Fruit fly (Drosophila melanogaster) whole organism, embryonic: ENCODE results near the gene CG13117.

Experiments used
- Aef1 ChIP-seq: fragments of 200-800 bp; sonication (Bioruptor generic); IDR thresholded peaks from 3 replicates; pipeline ENCODE4 v1.3.6; 2022; ENCODE audit warnings: missing biosample characterization, missing genetic modification characterization
- Atf3 ChIP-seq: fragments of 200-800 bp; sonication (Bioruptor generic); optimal IDR thresholded peaks from 3 replicates; lab custom pipeline; 2016; ENCODE audit warnings: missing biosample characterization, missing genetic modification characterization
- Bteb2 ChIP-seq: fragments of 200-800 bp; sonication (Bioruptor generic); optimal IDR thresholded peaks from 2 replicates; lab custom pipeline; 2016; ENCODE audit warnings: missing biosample characterization, missing genetic modification characterization
- CG10366 ChIP-seq: fragments of 200-800 bp; sonication (Bioruptor generic); IDR thresholded peaks from 2 replicates; pipeline ENCODE4 v1.3.6; 2022; ENCODE audit warnings: missing biosample characterization, missing genetic modification characterization
- CG11456 ChIP-seq: fragments of 200-800 bp; sonication (Bioruptor generic); IDR thresholded peaks from 3 replicates; pipeline ENCODE4 v1.3.6; 2022; ENCODE audit warnings: missing biosample characterization, missing genetic modification characterization
- CG11696 ChIP-seq: fragments of 200-800 bp; sonication (Bioruptor generic); IDR thresholded peaks from 2 replicates; pipeline ENCODE4 v1.3.6; 2022; ENCODE audit warnings: missing biosample characterization, missing genetic modification characterization
- CG12744 ChIP-seq: fragments of 200-800 bp; sonication (Bioruptor generic); optimal IDR thresholded peaks from 2 replicates; lab custom pipeline; 2016; ENCODE audit warnings: missing biosample characterization, missing genetic modification characterization
- CG12942 ChIP-seq: fragments of 200-800 bp; sonication (Bioruptor generic); optimal IDR thresholded peaks from 3 replicates; lab custom pipeline; 2016; ENCODE audit warnings: missing biosample characterization, missing genetic modification characterization
- CG14050 ChIP-seq: fragments of 200-800 bp; sonication (Bioruptor generic); IDR thresholded peaks from 3 replicates; pipeline ENCODE4 v1.3.6; 2022; ENCODE audit warnings: missing biosample characterization, missing genetic modification characterization
- CG15514 ChIP-seq: fragments of 200-800 bp; sonication (Bioruptor generic); optimal IDR thresholded peaks from 3 replicates; lab custom pipeline; 2017; ENCODE audit warnings: missing biosample characterization, missing genetic modification characterization, mild to moderate bottlenecking, moderate library complexity, missing genetic modification reagents
- CG1603 ChIP-seq: fragments of 200-800 bp; sonication (Bioruptor generic); optimal IDR thresholded peaks from 2 replicates; lab custom pipeline; 2019; ENCODE audit warnings: missing biosample characterization, mild to moderate bottlenecking, missing genetic modification characterization, moderate library complexity
- CG1647 ChIP-seq: fragments of 200-800 bp; sonication (Bioruptor generic); optimal IDR thresholded peaks from 3 replicates; lab custom pipeline; 2016; ENCODE audit warnings: missing biosample characterization, missing genetic modification characterization
- CG17385 ChIP-seq: fragments of 200-800 bp; sonication (Bioruptor generic); optimal IDR thresholded peaks from 3 replicates; lab custom pipeline; 2018; ENCODE audit warnings: missing biosample characterization, mild to moderate bottlenecking, missing genetic modification characterization
- CG18262 ChIP-seq: fragments of 200-800 bp; optimal IDR thresholded peaks from 3 replicates; lab custom pipeline; 2019; ENCODE audit warnings: missing biosample characterization, mild to moderate bottlenecking, missing genetic modification characterization, moderate library complexity
- CG2199 ChIP-seq: fragments of 200-800 bp; sonication (Bioruptor generic); IDR thresholded peaks from 3 replicates; pipeline ENCODE4 v1.3.6; 2022; ENCODE audit warnings: missing biosample characterization, missing genetic modification characterization
- CG3065 ChIP-seq: fragments of 200-800 bp; sonication (Bioruptor generic); optimal IDR thresholded peaks from 2 replicates; lab custom pipeline; 2016; ENCODE audit warnings: missing biosample characterization, missing genetic modification characterization
- CG32772 ChIP-seq: fragments of 200-800 bp; sonication (Bioruptor generic); IDR thresholded peaks from 2 replicates; pipeline ENCODE4 v1.3.6; 2022; ENCODE audit warnings: missing biosample characterization, missing genetic modification characterization
- CG34376 ChIP-seq: fragments of 200-800 bp; sonication (Bioruptor generic); optimal IDR thresholded peaks from 2 replicates; lab custom pipeline; 2018; ENCODE audit warnings: missing biosample characterization, mild to moderate bottlenecking, missing genetic modification characterization
- CG3838 ChIP-seq: fragments of 200-800 bp; sonication (Bioruptor generic); optimal IDR thresholded peaks from 3 replicates; lab custom pipeline; 2016; ENCODE audit warnings: missing biosample characterization, missing genetic modification characterization
- CG43689 ChIP-seq: fragments of 200-800 bp; sonication (Bioruptor generic); IDR thresholded peaks from 2 replicates; pipeline ENCODE4 v1.3.6; 2022; ENCODE audit warnings: missing biosample characterization, missing genetic modification characterization
- CG4854 ChIP-seq: fragments of 200-800 bp; sonication (Bioruptor generic); optimal IDR thresholded peaks from 2 replicates; lab custom pipeline; 2016; ENCODE audit warnings: missing biosample characterization, missing genetic modification characterization, inconsistent platforms
- CG6175 ChIP-seq: fragments of 200-800 bp; sonication (Bioruptor generic); IDR thresholded peaks from 3 replicates; pipeline ENCODE4 v1.3.6; 2022; ENCODE audit warnings: missing biosample characterization, missing genetic modification characterization
- CG6272 ChIP-seq: fragments of 200-800 bp; sonication (Bioruptor generic); IDR thresholded peaks from 2 replicates; pipeline ENCODE4 v1.3.6; 2022; ENCODE audit warnings: missing biosample characterization, missing genetic modification characterization
- CG7963 ChIP-seq: fragments of 200-800 bp; sonication (Bioruptor generic); IDR thresholded peaks from 3 replicates; pipeline ENCODE4 v1.3.6; 2022; ENCODE audit warnings: missing biosample characterization, missing genetic modification characterization; ENCODE audit not compliant: partially characterized antibody
- CG8478 ChIP-seq: fragments of >200 bp; optimal IDR thresholded peaks from 2 replicates; lab custom pipeline; 2018
- Deaf1 ChIP-seq: fragments of 200-800 bp; optimal IDR thresholded peaks from 3 replicates; lab custom pipeline; 2019; ENCODE audit warnings: missing biosample characterization, mild to moderate bottlenecking, missing genetic modification characterization, moderate library complexity
- Drgx ChIP-seq: fragments of 200-800 bp; sonication (Bioruptor generic); IDR thresholded peaks from 2 replicates; pipeline ENCODE4 v1.3.6; 2022; ENCODE audit warnings: missing biosample characterization, missing genetic modification characterization
- E2f1 ChIP-seq: fragments of 200-800 bp; sonication (Bioruptor generic); IDR thresholded peaks from 2 replicates; pipeline ENCODE4 v1.3.6; 2022; ENCODE audit warnings: missing biosample characterization, missing genetic modification characterization
- HLH3B ChIP-seq: fragments of 200-800 bp; sonication (Bioruptor generic); IDR thresholded peaks from 2 replicates; pipeline ENCODE4 v1.3.6; 2022; ENCODE audit warnings: missing biosample characterization, missing genetic modification characterization
- Med ChIP-seq: fragments of 200-800 bp; sonication (Bioruptor generic); peaks from one replicate; lab custom pipeline; 2016; ENCODE audit warnings: missing biosample characterization, missing genetic modification characterization, mild to moderate bottlenecking, inconsistent platforms, moderate library complexity
- Sox102F ChIP-seq: fragments of 200-800 bp; sonication (Bioruptor generic); optimal IDR thresholded peaks from 2 replicates; lab custom pipeline; 2018; ENCODE audit warnings: missing biosample characterization, mild to moderate bottlenecking, missing genetic modification characterization, moderate library complexity
- Tbp ChIP-seq: fragments of >200 bp; optimal IDR thresholded peaks from 2 replicates; lab custom pipeline; 2018; ENCODE audit warnings: missing biosample characterization, missing genetic modification characterization
- ac ChIP-seq: fragments of 200-800 bp; sonication (Bioruptor generic); optimal IDR thresholded peaks from 3 replicates; lab custom pipeline; 2017; ENCODE audit warnings: missing biosample characterization, mild to moderate bottlenecking, missing genetic modification characterization
- dan ChIP-seq: fragments of 200-800 bp; sonication (Bioruptor generic); IDR thresholded peaks from 2 replicates; pipeline ENCODE4 v1.3.6; 2022; ENCODE audit warnings: missing biosample characterization, missing genetic modification characterization
- dati ChIP-seq: fragments of 200-800 bp; sonication (Bioruptor generic); IDR thresholded peaks from 2 replicates; pipeline ENCODE4 v1.3.6; 2022; ENCODE audit warnings: missing biosample characterization, missing genetic modification characterization
- dmrt99B ChIP-seq: fragments of 200-800 bp; sonication (Bioruptor generic); optimal IDR thresholded peaks from 2 replicates; lab custom pipeline; 2018; ENCODE audit warnings: missing biosample characterization, mild to moderate bottlenecking, missing genetic modification characterization, moderate library complexity
- esg ChIP-seq: fragments of 200-800 bp; sonication (Bioruptor generic); conservative IDR thresholded peaks from 2 replicates; pipeline ENCODE4 v1.3.6; 2022; ENCODE audit warnings: missing biosample characterization, missing genetic modification characterization
- fd64A ChIP-seq: fragments of 200-800 bp; sonication (Bioruptor generic); optimal IDR thresholded peaks from 3 replicates; lab custom pipeline; 2018; ENCODE audit warnings: missing biosample characterization, mild to moderate bottlenecking, missing genetic modification characterization
- fu2 ChIP-seq: fragments of 200-800 bp; sonication (Bioruptor generic); optimal IDR thresholded peaks from 2 replicates; lab custom pipeline; 2016; ENCODE audit warnings: missing biosample characterization, missing genetic modification characterization
- inv ChIP-seq: fragments of 200-800 bp; sonication (Bioruptor generic); IDR thresholded peaks from 2 replicates; pipeline ENCODE4 v1.3.6; 2022; ENCODE audit warnings: missing biosample characterization, missing genetic modification characterization; ENCODE audit not compliant: partially characterized antibody
- kni ChIP-seq: fragments of 200-800 bp; sonication (Bioruptor generic); optimal IDR thresholded peaks from 3 replicates; lab custom pipeline; 2017; ENCODE audit warnings: mild to moderate bottlenecking, missing biosample characterization, missing genetic modification reagents, missing genetic modification characterization
- pros ChIP-seq: fragments of 200-800 bp; sonication (Bioruptor generic); optimal IDR thresholded peaks from 3 replicates; lab custom pipeline; 2019; ENCODE audit warnings: missing biosample characterization, mild to moderate bottlenecking, missing genetic modification characterization, moderate library complexity
- psq ChIP-seq: fragments of 200-800 bp; sonication (Bioruptor generic); optimal IDR thresholded peaks from 2 replicates; lab custom pipeline; 2017; ENCODE audit warnings: missing biosample characterization, missing genetic modification characterization
- scrt ChIP-seq: fragments of 200-800 bp; sonication (Bioruptor generic); optimal IDR thresholded peaks from 2 replicates; lab custom pipeline; 2018; ENCODE audit warnings: missing biosample characterization, mild to moderate bottlenecking, missing genetic modification characterization, moderate library complexity
- seq ChIP-seq: fragments of 200-800 bp; sonication (Bioruptor generic); IDR thresholded peaks from 2 replicates; pipeline ENCODE4 v1.3.6; 2022; ENCODE audit warnings: missing biosample characterization, missing genetic modification characterization
- sim ChIP-seq: fragments of 200-800 bp; sonication (Bioruptor generic); IDR thresholded peaks from 2 replicates; pipeline ENCODE4 v1.3.6; 2022; ENCODE audit warnings: missing biosample characterization, missing genetic modification characterization
- slp2 ChIP-seq: fragments of 200-800 bp; sonication (Bioruptor generic); optimal IDR thresholded peaks from 2 replicates; lab custom pipeline; 2016; ENCODE audit warnings: missing biosample characterization, missing genetic modification characterization
- stwl ChIP-seq: fragments of 200-800 bp; sonication (Bioruptor generic); optimal IDR thresholded peaks from 3 replicates; lab custom pipeline; 2018; ENCODE audit warnings: missing biosample characterization, mild to moderate bottlenecking, missing genetic modification characterization, moderate library complexity
- tap ChIP-seq: fragments of 200-800 bp; optimal IDR thresholded peaks from 3 replicates; lab custom pipeline; 2019; ENCODE audit warnings: missing biosample characterization, mild to moderate bottlenecking, missing genetic modification characterization, moderate library complexity
- vnd ChIP-seq: fragments of 200-800 bp; sonication (Bioruptor generic); IDR thresholded peaks from 3 replicates; pipeline ENCODE4 v1.3.6; 2022; ENCODE audit warnings: missing biosample characterization, missing genetic modification characterization; ENCODE audit not compliant: partially characterized antibody
- wdn ChIP-seq: fragments of 200-800 bp; sonication (Bioruptor generic); IDR thresholded peaks from 2 replicates; pipeline ENCODE4 v1.3.6; 2022; ENCODE audit warnings: missing biosample characterization, missing genetic modification characterization
- zen2 ChIP-seq: fragments of 200-800 bp; sonication (Bioruptor generic); IDR thresholded peaks from 3 replicates; pipeline ENCODE4 v1.3.6; 2022; ENCODE audit warnings: missing biosample characterization, missing genetic modification characterization; ENCODE audit not compliant: partially characterized antibody

Gene CG13117

DNA sequence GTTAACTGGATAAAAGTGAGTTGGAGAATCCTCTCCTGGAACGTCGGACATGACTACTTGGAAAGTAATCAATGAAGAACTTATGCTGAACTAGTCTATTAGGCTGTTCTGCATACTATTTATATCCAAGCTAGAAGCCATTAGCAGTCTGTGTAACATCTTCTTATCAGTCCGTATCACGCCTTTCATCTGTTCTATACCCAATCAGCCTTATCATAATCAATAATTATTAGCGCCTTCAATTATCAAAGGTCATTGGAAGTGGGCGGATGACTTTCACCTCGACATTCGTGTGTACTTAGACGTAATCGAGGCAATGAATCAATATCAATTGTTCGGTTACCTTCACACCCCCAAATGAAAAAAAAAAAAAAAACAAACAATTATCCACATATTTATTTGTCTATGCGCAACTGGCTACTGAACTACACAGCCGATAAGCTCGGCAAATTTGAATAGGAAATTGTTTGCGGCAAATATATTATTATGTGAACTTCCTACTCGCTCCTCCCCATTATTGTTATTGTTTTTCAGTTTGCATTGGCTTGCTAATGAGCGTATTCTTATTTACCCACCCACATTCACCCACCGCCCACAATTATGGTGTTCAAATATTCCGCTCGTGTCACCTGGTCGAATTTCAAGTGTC is 38.7 kb downstream of the CG13117 start, which contains the start of the genes ppk11 and ppk16 (continued):
- TF ChIP-seq CG3065 (GFP tag; lab: Kevin White, UChicago) (no peak), Aef1 (GFP tag; lab: Robert Waterston, UW) (no peak), CG7963 (GFP tag; lab: Robert Waterston, UW) (no peak), CG6272 (GFP tag; lab: Robert Waterston, UW) (no peak), tap (tag; lab: Kevin White, UChicago) (no peak), Med (GFP tag; lab: Kevin White, UChicago) (peak; percentile 77), slp2 (GFP tag; lab: Kevin White, UChicago) (no peak), Sox102F (GFP tag; lab: Kevin White, UChicago) (no peak), fd64A (GFP tag; lab: Kevin White, UChicago) (no peak), CG4854 (GFP tag; lab: Kevin White, UChicago) (no peak), zen2 (GFP tag; lab: Robert Waterston, UW) (no peak), Deaf1 (no peak), Drgx (no peak), CG17385 (GFP tag; lab: Kevin White, UChicago) (no peak), CG10366 (GFP tag; lab: Robert Waterston, UW) (no peak), vnd (no peak), CG11456 (GFP tag; lab: Robert Waterston, UW) (no peak), dati (GFP tag; lab: Robert Waterston, UW) (no peak), CG8478 (lab: Kevin White, UChicago) (no peak), Bteb2 (GFP tag; lab: Kevin White, UChicago) (peak; percentile 14), fu2 (no peak), Atf3 (no peak), dmrt99B (tag; lab: Kevin White, UChicago) (no peak), CG2199 (GFP tag; lab: Robert Waterston, UW) (no peak), ac (GFP tag; lab: Kevin White, UChicago) (no peak), scrt (GFP tag; lab: Kevin White, UChicago) (no peak), CG11696 (GFP tag; lab: Robert Waterston, UW) (no peak), CG43689 (GFP tag; lab: Robert Waterston, UW) (no peak), CG1647 (GFP tag; lab: Kevin White, UChicago) (no peak), CG12744 (GFP tag; lab: Kevin White, UChicago) (no peak), CG34376 (GFP tag; lab: Kevin White, UChicago) (no peak), dan (no peak), E2f1 (GFP tag; lab: Robert Waterston, UW) (no peak), CG3838 (GFP tag; lab: Kevin White, UChicago) (no peak), CG15514 (GFP tag; lab: Kevin White, UChicago) (peak; percentile 38), CG6175 (GFP tag; lab: Robert Waterston, UW) (no peak), inv (GFP tag; lab: Robert Waterston, UW) (no peak), CG14050 (no peak), CG18262 (tag; lab: Kevin White, UChicago) (no peak), seq (GFP tag; lab: Robert Waterston, UW) (peak; percentile 24; the same call in 1 of the 2 replicates), esg (GFP tag; lab: Robert Waterston, UW) (no peak), CG12942 (GFP tag; lab: Kevin White, UChicago) (no peak), psq (GFP tag; lab: Kevin White, UChicago) (no peak), pros (GFP tag; lab: Kevin White, UChicago) (no peak), wdn (GFP tag; lab: Robert Waterston, UW) (no peak), stwl (no peak), kni (GFP tag; lab: Kevin White, UChicago) (no peak), sim (GFP tag; lab: Robert Waterston, UW) (no peak), HLH3B (GFP tag; lab: Robert Waterston, UW) (no peak), CG32772 (GFP tag; lab: Robert Waterston, UW) (no peak), CG1603 (tag; lab: Kevin White, UChicago) (no peak), Tbp (GFP tag; lab: Kevin White, UChicago) (no peak)
